Fruit fly (Drosophila melanogaster): Measurements from ENCODE around the gene ase.
A peak's percentile ranks its signal among the peaks of the same experiment; 100 is the strongest.

The ase gene

DNA sequence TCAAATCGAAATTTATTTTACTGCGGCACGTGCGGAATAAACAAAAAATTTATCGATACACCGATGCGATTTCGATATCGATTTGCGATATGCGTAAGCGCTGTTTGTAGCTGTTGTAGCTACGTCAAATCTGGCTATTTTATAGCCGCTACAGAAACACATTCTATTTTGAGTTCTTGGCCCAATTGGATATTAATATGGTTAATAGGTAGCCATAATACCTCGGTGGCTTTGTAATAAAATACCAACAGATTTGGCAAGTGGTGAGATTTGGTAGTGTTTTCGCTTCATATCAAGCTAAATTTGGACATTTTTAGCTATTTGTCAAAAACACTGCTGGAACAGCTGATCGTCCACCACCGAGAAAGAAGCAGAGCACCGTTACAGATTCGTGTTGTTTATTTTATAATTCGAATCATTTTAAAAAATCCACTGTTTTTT, 27.0 kb downstream of the ase start, which contains the start of the genes CG18273 and CG3156 (continued):
- peak; percentile 67 for TF ChIP-seq HmgZ (tag; optimal IDR thresholded peaks at IDR 0.05)
- TF ChIP-seq Bgb (GFP tag; IDR thresholded peaks at IDR 0.05; ENCODE audit: partially characterized antibody) = peak; percentile 21; the same call in 1 of the 2 replicates
- no peak for TF ChIP-seq CG4820 (GFP tag; optimal IDR thresholded peaks at IDR 0.05)
- no peak for TF ChIP-seq org-1 (GFP tag; optimal IDR thresholded peaks at IDR 0.05)
- no peak for TF ChIP-seq Gsc (GFP tag; IDR thresholded peaks at IDR 0.05)
- TF ChIP-seq slp2 (GFP tag; optimal IDR thresholded peaks at IDR 0.05) = no peak
- TF ChIP-seq zf30C (GFP tag; optimal IDR thresholded peaks at IDR 0.05) = no peak
- TF ChIP-seq cwo (GFP tag; optimal IDR thresholded peaks at IDR 0.05) = peak; percentile 95
- no peak for TF ChIP-seq Ptx1 (GFP tag; IDR thresholded peaks at IDR 0.05)
- no peak; the same call in none of the 2 replicates for TF ChIP-seq nerfin-2 (GFP tag; IDR thresholded peaks at IDR 0.05; ENCODE audit: partially characterized antibody)
- TF ChIP-seq Myb (GFP tag; optimal IDR thresholded peaks at IDR 0.05) = peak; percentile 67
- TF ChIP-seq Ets97D (GFP tag; optimal IDR thresholded peaks at IDR 0.05) = peak; percentile 43
- no peak for TF ChIP-seq CG15696 (tag; optimal IDR thresholded peaks at IDR 0.05)
- TF ChIP-seq repo (GFP tag; optimal IDR thresholded peaks at IDR 0.05) = no peak
- no peak for TF ChIP-seq Atf6 (GFP tag; IDR thresholded peaks at IDR 0.05)
- no peak for TF ChIP-seq CG5953 (GFP tag; IDR thresholded peaks at IDR 0.05)
- no peak for TF ChIP-seq CG7987 (GFP tag; optimal IDR thresholded peaks at IDR 0.05)
- TF ChIP-seq Camta (GFP tag; optimal IDR thresholded peaks at IDR 0.05) = no peak
- no peak for TF ChIP-seq CG8388 (GFP tag; optimal IDR thresholded peaks at IDR 0.05)
- peak; percentile 60 for TF ChIP-seq kni (GFP tag; optimal IDR thresholded peaks at IDR 0.05)
- TF ChIP-seq psq (GFP tag; optimal IDR thresholded peaks at IDR 0.05) = no peak
- no peak for TF ChIP-seq Vsx1 (GFP tag; optimal IDR thresholded peaks at IDR 0.05)
- no peak for TF ChIP-seq CG14050 (GFP tag; IDR thresholded peaks at IDR 0.05)
- TF ChIP-seq CG14014 (GFP tag; IDR thresholded peaks at IDR 0.05) = no peak
- TF ChIP-seq CG14710 (tag; optimal IDR thresholded peaks at IDR 0.05) = peak; percentile 68
- TF ChIP-seq CG15601 (tag; optimal IDR thresholded peaks at IDR 0.05) = no peak
- no peak for TF ChIP-seq chm (GFP tag; IDR thresholded peaks at IDR 0.05)
- TF ChIP-seq CG17568 (GFP tag; optimal IDR thresholded peaks at IDR 0.05) = no peak
- peak; percentile 48; the same call in 1 of the 3 replicates for TF ChIP-seq CG14860 (GFP tag; IDR thresholded peaks at IDR 0.05; ENCODE audit: partially characterized antibody)
- no peak for TF ChIP-seq Dfd (GFP tag; optimal IDR thresholded peaks at IDR 0.05)
- no peak for TF ChIP-seq CG2678 (tag; optimal IDR thresholded peaks at IDR 0.05)
- TF ChIP-seq dysf (GFP tag; IDR thresholded peaks at IDR 0.05) = 0 out of 3 replicates have a peak, but pooled peaks have one; percentile 11
- TF ChIP-seq ftz-f1 (GFP tag; optimal IDR thresholded peaks at IDR 0.05) = no peak
- peak; percentile 46 for TF ChIP-seq CG1792 (GFP tag; optimal IDR thresholded peaks at IDR 0.05)
- TF ChIP-seq CG13424 (tag; optimal IDR thresholded peaks at IDR 0.05) = peak; percentile 24
- TF ChIP-seq CG11085 (GFP tag; IDR thresholded peaks at IDR 0.05) = no peak
- TF ChIP-seq CG16813 (GFP tag; IDR thresholded peaks at IDR 0.05; ENCODE audit: partially characterized antibody) = peak; percentile 56; the same call in 2 of the 3 replicates
- TF ChIP-seq so (GFP tag; IDR thresholded peaks at IDR 0.05) = no peak
- TF ChIP-seq CG9797 (GFP tag; optimal IDR thresholded peaks at IDR 0.05) = peak; percentile 49
- no peak for TF ChIP-seq Kr (GFP tag; optimal IDR thresholded peaks at IDR 0.05)
- no peak for TF ChIP-seq p53 (GFP tag; optimal IDR thresholded peaks at IDR 0.05)
- TF ChIP-seq CG10565 (GFP tag; optimal IDR thresholded peaks at IDR 0.05) = no peak
- TF ChIP-seq Abd-B (GFP tag; optimal IDR thresholded peaks at IDR 0.05) = peak; percentile 35
- TF ChIP-seq salm (tag; optimal IDR thresholded peaks at IDR 0.05) = no peak
- peak; percentile 16 for TF ChIP-seq Antp (GFP tag; optimal IDR thresholded peaks at IDR 0.05)
- TF ChIP-seq Nf-YB (GFP tag; optimal IDR thresholded peaks at IDR 0.05) = no peak
- peak; percentile 33 for TF ChIP-seq CG8924 (tag; optimal IDR thresholded peaks at IDR 0.05)
- no peak for TF ChIP-seq CG43689 (GFP tag; IDR thresholded peaks at IDR 0.05)
- no peak for TF ChIP-seq pros (GFP tag; optimal IDR thresholded peaks at IDR 0.05)
- no peak for TF ChIP-seq Rx (GFP tag; IDR thresholded peaks at IDR 0.05)
- TF ChIP-seq CG6854 (GFP tag; optimal IDR thresholded peaks at IDR 0.05) = no peak

Data from whole organism, embryonic.